Fruit fly (Drosophila melanogaster): ENCODE results near the gene ringer.

DNA sequence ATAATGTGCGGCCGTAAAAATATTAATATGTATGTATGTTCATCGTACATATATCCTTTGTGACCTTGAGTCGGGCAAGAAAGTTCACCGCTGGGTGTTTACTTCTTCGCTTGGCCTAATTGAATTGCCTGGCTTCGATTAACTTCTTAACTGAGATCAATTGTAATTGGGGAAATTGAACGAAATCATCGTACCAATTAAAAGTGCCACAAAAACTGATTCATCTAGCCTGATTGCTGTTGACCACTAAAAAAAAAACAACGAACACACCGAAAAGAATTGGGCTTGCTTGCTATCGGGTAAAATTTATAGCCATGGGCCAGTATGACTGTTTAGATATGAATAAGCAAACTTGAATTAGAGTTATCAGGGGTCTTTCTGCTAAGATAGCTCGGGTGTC, 43.0 kb upstream of the ringer start:
- no peak for TF ChIP-seq fru (GFP tag; optimal IDR thresholded peaks at IDR 0.05)
- TF ChIP-seq pan (optimal IDR thresholded peaks at IDR 0.05) = no peak
- no peak for TF ChIP-seq CrebA (GFP tag; optimal IDR thresholded peaks at IDR 0.05; ENCODE audit: borderline replicate concordance)
- TF ChIP-seq Hr83 (GFP tag; optimal IDR thresholded peaks at IDR 0.05; ENCODE audit: poor library complexity, severe bottlenecking) = no peak
- TF ChIP-seq CG9705 (GFP tag; optimal IDR thresholded peaks at IDR 0.05) = no peak
- TF ChIP-seq Myc (optimal IDR thresholded peaks at IDR 0.05) = no peak
- TF ChIP-seq HLH106 (tag; optimal IDR thresholded peaks at IDR 0.05) = no peak
- TF ChIP-seq CG32264 (GFP tag; optimal IDR thresholded peaks at IDR 0.05) = no peak
- TF ChIP-seq dsf (GFP tag; optimal IDR thresholded peaks at IDR 0.05; ENCODE audit: borderline replicate concordance) = no peak
- no peak for TF ChIP-seq usp (GFP tag; optimal IDR thresholded peaks at IDR 0.05)
- no peak for TF ChIP-seq Sp1 (GFP tag; optimal IDR thresholded peaks at IDR 0.05)
- TF ChIP-seq woc (GFP tag; optimal IDR thresholded peaks at IDR 0.05) = no peak
- TF ChIP-seq Abd-B (GFP tag; optimal IDR thresholded peaks at IDR 0.05) = no peak

All from whole organism, wandering third instar larva.